Worm (Caenorhabditis elegans): Measurements from ENCODE around the gene irld-11.

DNA sequence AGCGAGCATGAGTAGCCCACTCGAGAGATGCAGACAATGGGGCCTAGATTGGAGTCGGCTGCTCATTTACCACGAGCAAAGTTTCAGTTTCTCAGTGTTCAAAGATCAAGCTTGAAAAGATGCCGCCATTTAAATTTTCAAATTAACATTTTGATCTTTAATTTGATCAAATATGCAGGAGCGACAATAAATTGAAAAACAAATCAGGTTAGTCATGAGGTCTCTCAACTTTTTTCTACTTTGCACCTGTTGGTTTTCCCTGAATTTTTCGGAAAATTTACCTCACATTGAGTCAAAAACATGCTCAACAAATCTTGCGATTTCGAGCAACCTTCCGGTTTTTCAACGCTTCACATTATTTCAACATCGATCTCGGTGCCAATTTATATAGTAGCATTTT, 30.4 kb downstream of the irld-11 start, which contains the start of gene srh-5:
- TF ChIP-seq lin-13 (GFP tag; optimal IDR thresholded peaks at IDR 0.05) (no peak), unc-62 (GFP tag; optimal IDR thresholded peaks at IDR 0.05 in 1 of 2) (no peak), unc-62 (tag; optimal IDR thresholded peaks at IDR 0.05) (no peak), zag-1 (tag; optimal IDR thresholded peaks at IDR 0.05) (no peak), nhr-237 (tag; optimal IDR thresholded peaks at IDR 0.05) (no peak), fkh-10 (GFP tag; optimal IDR thresholded peaks at IDR 0.05) (no peak), skn-1 (tag; optimal IDR thresholded peaks at IDR 0.05) (no peak), nhr-76 (tag; optimal IDR thresholded peaks at IDR 0.05) (no peak), aly-2 (tag; optimal IDR thresholded peaks at IDR 0.05) (no peak), lin-15B (tag; optimal IDR thresholded peaks at IDR 0.05) (no peak), T26A8.4 (GFP tag; IDR thresholded peaks at IDR 0.05) (no peak)
